Fruit fly (Drosophila melanogaster): ENCODE results near the gene Hmx.

Gene Hmx

dm6 chr3R:17605872-17606271 lies 47.1 kb downstream of the Hmx start, which contains the start of gene sll (continued):
- TF ChIP-seq CG12659 (GFP tag; optimal IDR thresholded peaks at IDR 0.05) (no peak), crc (GFP tag; optimal IDR thresholded peaks at IDR 0.05) (no peak), chinmo (GFP tag; IDR thresholded peaks at IDR 0.05; ENCODE audit: partially characterized antibody) (0 out of 4 replicates have a peak, but pooled peaks have one; percentile 11), CG1529 (GFP tag; optimal IDR thresholded peaks at IDR 0.05) (no peak), Lim3 (GFP tag; IDR thresholded peaks at IDR 0.05) (no peak), CG10321 (GFP tag; IDR thresholded peaks at IDR 0.05) (no peak), CG12769 (tag; optimal IDR thresholded peaks at IDR 0.05) (no peak), insv (GFP tag; optimal IDR thresholded peaks at IDR 0.05) (no peak), Eip74EF (GFP tag; optimal IDR thresholded peaks at IDR 0.05) (no peak)

dm6 chr3R:17609059-17609458 lies 50.3 kb downstream of the Hmx start, which contains the start of gene CG14329:
TSS of gene CG14329 (plus strand) at chr3R:17609359.
- TF ChIP-seq stwl (tag; optimal IDR thresholded peaks at IDR 0.05) (no peak), sr (GFP tag; IDR thresholded peaks at IDR 0.05) (0 out of 3 replicates have a peak, but pooled peaks have one; percentile 22)

DNA sequence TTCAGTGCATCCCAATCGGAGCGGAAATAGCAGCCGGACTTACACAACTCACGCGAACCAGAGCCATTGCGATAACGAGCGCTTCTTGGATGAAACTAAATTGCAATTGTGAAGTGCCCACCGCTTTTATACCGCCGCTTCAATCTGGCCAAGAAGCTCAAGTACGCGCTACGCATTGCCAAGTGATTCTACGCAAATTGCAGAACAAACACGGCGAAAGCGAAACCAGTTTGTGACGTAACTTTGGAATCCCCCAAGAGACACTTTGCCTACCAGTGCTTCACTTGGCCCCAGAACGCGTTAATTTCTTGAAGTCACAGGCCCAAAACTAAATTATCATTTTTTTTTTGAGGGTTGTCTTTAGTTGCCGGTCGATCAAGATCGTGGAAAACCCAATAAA lies 52.7 kb downstream of the Hmx start, which contains the start of gene Edg91:
Gene Edg91 (minus strand): TSS at position 101 of the 400 bp plus-strand sequence.
- TF ChIP-seq CG2129 (GFP tag; IDR thresholded peaks at IDR 0.05; ENCODE audit: partially characterized antibody) = no peak
- no peak for TF ChIP-seq sc (optimal IDR thresholded peaks at IDR 0.05)
- TF ChIP-seq sc (GFP tag; optimal IDR thresholded peaks at IDR 0.05) = no peak
- no peak for TF ChIP-seq CG4854 (GFP tag; optimal IDR thresholded peaks at IDR 0.05)
- peak; percentile 65; the same call in 1 of the 4 replicates for TF ChIP-seq chinmo (GFP tag; IDR thresholded peaks at IDR 0.05; ENCODE audit: partially characterized antibody)

DNA sequence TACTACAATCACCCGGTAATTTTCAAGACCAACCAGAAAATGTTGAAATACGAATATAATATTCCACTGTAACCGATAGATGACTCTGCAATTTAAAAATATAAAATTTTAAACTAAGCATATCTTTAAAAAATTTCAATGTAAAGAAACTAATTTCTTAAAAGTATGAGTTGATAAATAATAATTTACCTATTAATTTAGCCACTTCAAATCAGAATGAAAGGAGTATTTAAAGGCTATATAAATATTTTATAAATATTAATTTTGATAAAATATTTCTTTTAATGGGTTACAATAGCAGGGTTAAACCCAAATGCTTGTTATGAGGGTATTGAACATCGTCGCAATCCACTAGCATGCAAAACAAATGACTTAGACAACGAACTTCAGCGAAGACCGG lies 53.1 kb downstream of the Hmx start:
- TF ChIP-seq tgo (GFP tag; IDR thresholded peaks at IDR 0.05) (peak; percentile 25; the same call in 1 of the 3 replicates), dimm (GFP tag; IDR thresholded peaks at IDR 0.05) (no peak), row (GFP tag; IDR thresholded peaks at IDR 0.05) (peak; percentile 25; the same call in 1 of the 3 replicates), nmo (GFP tag; optimal IDR thresholded peaks at IDR 0.05) (no peak), stc (GFP tag; IDR thresholded peaks at IDR 0.05) (no peak), dysf (GFP tag; IDR thresholded peaks at IDR 0.05) (peak; percentile 8; the same call in 1 of the 3 replicates), CG15269 (tag; optimal IDR thresholded peaks at IDR 0.05) (peak; percentile 61), NC2α (GFP tag; optimal IDR thresholded peaks at IDR 0.05) (no peak), grau (tag; optimal IDR thresholded peaks at IDR 0.05) (peak; percentile 45), cg (GFP tag; optimal IDR thresholded peaks at IDR 0.05) (no peak), Mrtf (GFP tag; IDR thresholded peaks at IDR 0.05) (no peak), CG6765 (GFP tag; optimal IDR thresholded peaks at IDR 0.05) (no peak), D19A (tag; optimal IDR thresholded peaks at IDR 0.05) (peak; percentile 39), CG13624 (GFP tag; optimal IDR thresholded peaks at IDR 0.05) (no peak), CG34376 (GFP tag; optimal IDR thresholded peaks at IDR 0.05) (no peak), slbo (GFP tag; IDR thresholded peaks at IDR 0.05) (peak; percentile 9; the same call in 1 of the 2 replicates), CG8924 (tag; optimal IDR thresholded peaks at IDR 0.05) (peak; percentile 30), CG17361 (GFP tag; IDR thresholded peaks at IDR 0.05) (0 out of 3 replicates have a peak, but pooled peaks have one; percentile 29), fd3F (GFP tag; optimal IDR thresholded peaks at IDR 0.05) (peak; percentile 44), ATbp (GFP tag; optimal IDR thresholded peaks at IDR 0.05) (no peak), CG14860 (GFP tag; IDR thresholded peaks at IDR 0.05; ENCODE audit: partially characterized antibody) (no peak), B-H1 (GFP tag; IDR thresholded peaks at IDR 0.05) (no peak), gt (GFP tag; IDR thresholded peaks at IDR 0.05) (no peak), Fer1 (GFP tag; optimal IDR thresholded peaks at IDR 0.05) (no peak), usp (GFP tag; optimal IDR thresholded peaks at IDR 0.05) (no peak), Sox102F (GFP tag; optimal IDR thresholded peaks at IDR 0.05) (peak; percentile 10), dan (GFP tag; IDR thresholded peaks at IDR 0.05) (no peak), CG13424 (tag; optimal IDR thresholded peaks at IDR 0.05) (peak; percentile 49), CG6813 (GFP tag; optimal IDR thresholded peaks at IDR 0.05) (no peak), Oli (tag; optimal IDR thresholded peaks at IDR 0.05) (peak; percentile 20)
